Comparison of ENCODE assay signal across 2 worm cellular contexts in the genomic region with DNA sequence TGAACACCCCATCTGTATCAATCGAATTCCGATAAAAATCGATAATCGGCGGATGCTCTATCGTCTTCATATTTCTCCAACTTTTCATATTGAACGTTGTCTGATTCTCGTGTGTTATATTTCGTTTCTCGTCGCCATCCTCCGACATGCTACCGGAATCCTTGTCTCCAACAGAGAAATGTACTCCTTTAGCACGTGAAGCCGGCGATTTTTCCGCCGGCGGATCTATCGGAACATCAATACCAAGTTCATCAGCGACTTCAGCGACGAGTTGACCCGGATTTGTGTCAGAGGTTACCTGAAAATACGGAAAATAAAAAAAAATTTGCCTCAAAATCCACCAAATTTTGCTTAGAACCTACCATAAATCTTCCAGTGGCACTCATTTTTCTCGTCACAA.
TF ChIP-seq lines count a peak whose summit lies in the region.

No protein-coding gene starts in this region.

TF ChIP-seq in whole organism, L4 larva, 104 proteins besides CTCF, POLR2A, EP300 and RAD21:
- TF ChIP-seq zfp-2 (tag; optimal IDR thresholded peaks at IDR 0.05; lab: Kevin White, UChicago), result no peak
- TF ChIP-seq egl-27 (tag; optimal IDR thresholded peaks at IDR 0.05; lab: Kevin White, UChicago), result no peak
- TF ChIP-seq egl-43 (GFP tag; IDR thresholded peaks at IDR 0.05; lab: Robert Waterston, UW), result no peak
- no peak for TF ChIP-seq hif-1 (tag; optimal IDR thresholded peaks at IDR 0.05; lab: Kevin White, UChicago)
- TF ChIP-seq snpc-1.2 (GFP tag; IDR thresholded peaks at IDR 0.05; lab: Robert Waterston, UW), result peak; percentile 62; the same call in 1 of the 2 replicates
- TF ChIP-seq F26F4.8 (GFP tag; conservative IDR thresholded peaks at IDR 0.05; lab: Robert Waterston, UW), result no peak
TF ChIP-seq in whole organism, L4 larva: peak in this region for 1.

TF ChIP-seq in whole organism, young adult, 124 proteins besides CTCF, POLR2A, EP300 and RAD21:
- TF ChIP-seq madf-6 (GFP tag; IDR thresholded peaks at IDR 0.05; lab: Robert Waterston, UW) (peak; percentile 27; the same call in 1 of the 2 replicates), attf-6 (GFP tag; IDR thresholded peaks at IDR 0.05; lab: Robert Waterston, UW) (peak; percentile 73), Y53F4B.3 (GFP tag; IDR thresholded peaks at IDR 0.05; lab: Robert Waterston, UW) (no peak)
